Worm (Caenorhabditis elegans) whole organism, midembryonic: ENCODE data around the gene ZK1127.5.

Experiments used
- T22C8.4 ChIP-seq: fragments of 200-800 bp; sonication (Bioruptor generic); IDR thresholded peaks from 2 replicates; pipeline ENCODE4 v1.3.6; 2022; ENCODE audit warnings: missing genetic modification characterization, missing compliant biosample characterization
- cog-1 ChIP-seq: sonication (generic microtip); optimal IDR thresholded peaks from 2 replicates; lab custom pipeline; 2016; ENCODE audit warnings: missing genetic modification characterization, missing compliant biosample characterization
- flt-1 ChIP-seq: fragments of 200-800 bp; sonication (Bioruptor generic); IDR thresholded peaks from 2 replicates; pipeline ENCODE4 v1.3.6; 2022; ENCODE audit warnings: missing genetic modification characterization, missing compliant biosample characterization
- klf-2 ChIP-seq: fragments of 200-800 bp; sonication (Bioruptor generic); conservative IDR thresholded peaks from 2 replicates; pipeline ENCODE4 v1.3.6; 2022; ENCODE audit warnings: missing genetic modification reagents, missing genetic modification characterization, missing compliant biosample characterization
- med-1 ChIP-seq: sonication (generic microtip); optimal IDR thresholded peaks from 2 replicates; lab custom pipeline; 2017; ENCODE audit warnings: missing genetic modification characterization, mild to moderate bottlenecking, missing compliant biosample characterization, antibody characterized with exemption, missing genetic modification reagents; ENCODE audit not compliant: insufficient read depth
- tab-1 ChIP-seq: fragments of 200-800 bp; sonication (Bioruptor generic); IDR thresholded peaks from 2 replicates; pipeline ENCODE4 v1.3.6; 2022; ENCODE audit warnings: missing genetic modification characterization, missing compliant biosample characterization

DNA sequence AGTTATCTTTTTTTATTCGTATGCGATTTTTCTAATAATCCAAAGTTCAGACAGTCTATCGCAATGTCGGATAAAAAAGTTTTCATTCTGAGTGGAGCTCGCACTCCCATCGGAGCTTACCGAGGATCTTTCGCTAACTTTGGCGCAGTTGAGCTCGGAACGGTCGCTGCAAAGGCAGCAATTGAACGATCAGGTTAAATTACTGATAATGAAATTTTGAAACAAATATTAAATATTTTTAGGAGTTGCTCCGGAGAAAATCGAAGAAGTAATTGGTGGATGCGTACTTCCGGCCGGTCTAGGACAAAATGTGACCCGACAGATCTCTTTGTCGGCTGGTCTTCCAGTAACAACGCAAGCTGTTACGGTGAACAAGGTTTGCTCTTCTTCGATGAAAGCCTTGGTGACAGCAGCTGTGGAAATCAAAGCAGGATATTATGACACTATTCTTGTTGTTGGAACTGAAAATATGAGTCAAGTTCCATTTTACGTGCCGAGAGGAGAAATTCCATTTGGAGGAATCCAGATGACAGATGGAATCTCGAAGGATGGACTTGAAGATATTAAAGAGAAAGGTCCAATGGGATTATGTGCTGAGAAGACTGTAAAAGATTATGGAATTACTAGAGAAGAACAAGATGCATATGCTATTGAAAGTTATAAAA is 25.2 kb downstream of the ZK1127.5 start, which contains the start of gene T02G5.7:
- TF ChIP-seq med-1 (GFP tag; lab: Kevin White, UChicago) (no peak), klf-2 (GFP tag; lab: Robert Waterston, UW) (no peak), cog-1 (no peak), flt-1 (GFP tag; lab: Robert Waterston, UW) (no peak), tab-1 (GFP tag; lab: Robert Waterston, UW) (no peak), T22C8.4 (no peak)
